Worm (Caenorhabditis elegans) whole organism, mixed stage, embryonic: ENCODE measurements around the gene mpz-1.

Experiments used
- M03D4.4 ChIP-seq: sonication (generic microtip); optimal IDR thresholded peaks from 2 replicates; lab custom pipeline; 2017; ENCODE audit warnings: mild to moderate bottlenecking, missing genetic modification characterization, missing compliant biosample characterization
- bed-3 ChIP-seq: fragments of 200-800 bp; sonication (Bioruptor generic); optimal IDR thresholded peaks from 3 replicates; lab custom pipeline; 2018; ENCODE audit warnings: mild to moderate bottlenecking, missing genetic modification characterization, moderate library complexity, missing compliant biosample characterization
- blmp-1 ChIP-seq: fragments of 150-350 bp; optimal IDR thresholded peaks from 2 replicates; lab custom pipeline; 2014; ENCODE audit warnings: missing biosample characterization, missing genetic modification characterization
- ceh-43 ChIP-seq: fragments of 200-800 bp; sonication (Bioruptor generic); optimal IDR thresholded peaks from 2 replicates; lab custom pipeline; 2018; ENCODE audit warnings: mild to moderate bottlenecking, missing genetic modification characterization, moderate library complexity, missing compliant biosample characterization
- ces-1 ChIP-seq: fragments of 150-350 bp; optimal IDR thresholded peaks from 2 replicates; lab custom pipeline; 2014; ENCODE audit warnings: missing biosample characterization, missing genetic modification reagents, missing genetic modification characterization
- drap-1 ChIP-seq: fragments of 200-800 bp; sonication (Bioruptor generic); optimal IDR thresholded peaks from 3 replicates; lab custom pipeline; 2018; ENCODE audit warnings: mild to moderate bottlenecking, missing genetic modification characterization, missing compliant biosample characterization
- elt-3 ChIP-seq: fragments of 150-350 bp; optimal IDR thresholded peaks from 2 replicates; lab custom pipeline; 2014; ENCODE audit warnings: missing biosample characterization, missing genetic modification characterization
- flh-1 ChIP-seq: fragments of 200-800 bp; sonication (Bioruptor generic); optimal IDR thresholded peaks from 2 replicates; lab custom pipeline; 2018; ENCODE audit warnings: mild to moderate bottlenecking, missing genetic modification characterization, moderate library complexity, missing compliant biosample characterization
- lin-32 ChIP-seq: fragments of 200-800 bp; sonication (Bioruptor generic); optimal IDR thresholded peaks from 2 replicates; lab custom pipeline; 2018; ENCODE audit warnings: mild to moderate bottlenecking, missing genetic modification characterization, missing compliant biosample characterization
- lsy-2 ChIP-seq: fragments of 150-350 bp; optimal IDR thresholded peaks from 2 replicates; lab custom pipeline; 2014; ENCODE audit warnings: missing biosample characterization, missing genetic modification characterization
- mab-5 ChIP-seq: fragments of 150-350 bp; optimal IDR thresholded peaks from 2 replicates; lab custom pipeline; 2014; ENCODE audit warnings: missing biosample characterization, missing genetic modification characterization
- mep-1 ChIP-seq: fragments of 150-350 bp; optimal IDR thresholded peaks from 2 replicates; lab custom pipeline; 2017; ENCODE audit warnings: missing biosample characterization, missing genetic modification reagents, missing genetic modification characterization, inconsistent platforms
- mls-2 ChIP-seq: sonication (generic microtip); optimal IDR thresholded peaks from 2 replicates; lab custom pipeline; 2016; ENCODE audit warnings: mild to moderate bottlenecking, missing genetic modification characterization, moderate library complexity, missing compliant biosample characterization
- nhr-12 ChIP-seq: fragments of 150-350 bp; optimal IDR thresholded peaks from 2 replicates; lab custom pipeline; 2014; ENCODE audit warnings: missing biosample characterization, missing genetic modification characterization
- nhr-237 ChIP-seq: fragments of 150-350 bp; optimal IDR thresholded peaks from 2 replicates; lab custom pipeline; 2014; ENCODE audit warnings: missing biosample characterization, missing genetic modification characterization
- nhr-76 ChIP-seq: sonication (generic microtip); optimal IDR thresholded peaks from 2 replicates; lab custom pipeline; 2017; ENCODE audit warnings: missing biosample characterization, missing genetic modification characterization
- pha-4 ChIP-seq: fragments of 150-350 bp; optimal IDR thresholded peaks from 2 replicates; lab custom pipeline; 2018; ENCODE audit warnings: missing biosample characterization, missing genetic modification reagents, missing genetic modification characterization
- sem-2 ChIP-seq: fragments of 200-800 bp; sonication (Bioruptor generic); optimal IDR thresholded peaks from 2 replicates; lab custom pipeline; 2018; ENCODE audit warnings: mild to moderate bottlenecking, missing genetic modification characterization, missing compliant biosample characterization
- snpc-4 ChIP-seq: fragments of 150-350 bp; optimal IDR thresholded peaks from 2 replicates; lab custom pipeline; 2014; ENCODE audit warnings: missing biosample characterization, missing genetic modification characterization
- sptf-1 ChIP-seq: sonication (generic microtip); optimal IDR thresholded peaks from 2 replicates; lab custom pipeline; 2017; ENCODE audit warnings: mild to moderate bottlenecking, missing genetic modification characterization, moderate library complexity, missing compliant biosample characterization
- tbx-8 ChIP-seq: fragments of 200-800 bp; sonication (Bioruptor generic); optimal IDR thresholded peaks from 2 replicates; lab custom pipeline; 2018; ENCODE audit warnings: mild to moderate bottlenecking, missing genetic modification characterization, moderate library complexity, missing compliant biosample characterization
- unc-62 ChIP-seq: fragments of 150-350 bp; optimal IDR thresholded peaks from 2 replicates; lab custom pipeline; 2014; ENCODE audit warnings: missing biosample characterization, missing genetic modification reagents, missing genetic modification characterization
- zip-8 ChIP-seq: fragments of 150-350 bp; optimal IDR thresholded peaks from 2 replicates; lab custom pipeline; 2014; ENCODE audit warnings: missing biosample characterization, missing genetic modification characterization
- ztf-11 ChIP-seq: fragments of 150-350 bp; optimal IDR thresholded peaks from 2 replicates; lab custom pipeline; 2014; ENCODE audit warnings: missing biosample characterization, missing genetic modification characterization

mpz-1 gene

ce11 chrII:10819928-10820423 is 42.0 kb upstream of the mpz-1 start, which contains the start of gene R06F6.8:
Gene R06F6.8, minus strand, starts transcription at chrII:10819978.
- TF ChIP-seq sem-2 (GFP tag; lab: Kevin White, UChicago) (no peak), ceh-43 (GFP tag; lab: Kevin White, UChicago) (no peak), lin-32 (no peak), snpc-4 (tag; lab: Kevin White, UChicago) (no peak), ztf-11 (no peak), ces-1 (GFP tag; lab: Kevin White, UChicago) (peak; percentile 12), flh-1 (GFP tag; lab: Kevin White, UChicago) (no peak)

ce11 chrII:10810690-10811089 is 32.8 kb upstream of the mpz-1 start, which contains the start of gene msrp-7:
Gene msrp-7, plus strand, starts transcription at chrII:10810990.
- TF ChIP-seq tbx-8 (GFP tag; lab: Kevin White, UChicago) (no peak), blmp-1 (no peak), M03D4.4 (tag; lab: Kevin White, UChicago) (no peak), nhr-12 (tag; lab: Kevin White, UChicago) (no peak), lsy-2 (no peak), mls-2 (tag; lab: Kevin White, UChicago) (no peak), mep-1 (tag; lab: Kevin White, UChicago) (no peak), unc-62 (GFP tag; lab: Kevin White, UChicago) (no peak), elt-3 (tag; lab: Kevin White, UChicago) (no peak), sptf-1 (tag; lab: Kevin White, UChicago) (no peak), nhr-76 (tag; lab: Kevin White, UChicago) (no peak), nhr-237 (tag; lab: Kevin White, UChicago) (no peak), ces-1 (GFP tag; lab: Kevin White, UChicago) (no peak), pha-4 (no peak), drap-1 (no peak)

ce11 chrII:10808708-10809343 is 30.9 kb upstream of the mpz-1 start, which contains the start of gene R06F6.14:
Gene R06F6.14, plus strand, starts transcription at chrII:10809293.
- TF ChIP-seq zip-8 (tag; lab: Kevin White, UChicago): no peak
- TF ChIP-seq M03D4.4 (tag; lab: Kevin White, UChicago): no peak
- TF ChIP-seq blmp-1: no peak
- TF ChIP-seq mep-1 (tag; lab: Kevin White, UChicago): no peak
- TF ChIP-seq sptf-1 (tag; lab: Kevin White, UChicago): no peak
- TF ChIP-seq nhr-12 (tag; lab: Kevin White, UChicago): no peak
- no peak for TF ChIP-seq flh-1 (GFP tag; lab: Kevin White, UChicago)

ce11 chrII:10805437-10805836 is 27.5 kb upstream of the mpz-1 start, which contains the start of gene ceh-62:
Gene ceh-62, plus strand, starts transcription at chrII:10805737.
- no peak for TF ChIP-seq pha-4
- TF ChIP-seq mab-5 (tag; lab: Kevin White, UChicago): no peak
- no peak for TF ChIP-seq sem-2 (GFP tag; lab: Kevin White, UChicago)
- TF ChIP-seq mls-2 (tag; lab: Kevin White, UChicago): no peak
- TF ChIP-seq ceh-43 (GFP tag; lab: Kevin White, UChicago): no peak
- no peak for TF ChIP-seq ces-1 (GFP tag; lab: Kevin White, UChicago)
- TF ChIP-seq bed-3 (GFP tag; lab: Kevin White, UChicago): no peak
- TF ChIP-seq M03D4.4 (tag; lab: Kevin White, UChicago): no peak
- TF ChIP-seq lin-32: no peak
- TF ChIP-seq nhr-76 (tag; lab: Kevin White, UChicago): no peak

ce11 chrII:10804907-10805306 is 27.0 kb upstream of the mpz-1 start:
- no peak for TF ChIP-seq M03D4.4 (tag; lab: Kevin White, UChicago)
- TF ChIP-seq zip-8 (tag; lab: Kevin White, UChicago): no peak
- TF ChIP-seq bed-3 (GFP tag; lab: Kevin White, UChicago): no peak

ce11 chrII:10804442-10804841 is 26.5 kb upstream of the mpz-1 start:
- peak; percentile 17 for TF ChIP-seq ces-1 (GFP tag; lab: Kevin White, UChicago)
- no peak for TF ChIP-seq ztf-11

ce11 chrII:10800209-10800608 is 22.3 kb upstream of the mpz-1 start:
- TF ChIP-seq ces-1 (GFP tag; lab: Kevin White, UChicago) (peak; percentile 77), nhr-237 (tag; lab: Kevin White, UChicago) (no peak), zip-8 (tag; lab: Kevin White, UChicago) (no peak)
